Worm (Caenorhabditis elegans) whole organism, L1 larva: ENCODE results near the gene F56C9.6.

Experiments used
- C34B4.2 ChIP-seq: sonication (generic microtip); optimal IDR thresholded peaks from 2 replicates; lab custom pipeline; 2017; ENCODE audit warnings: mild to moderate bottlenecking, missing genetic modification characterization, missing compliant biosample characterization
- F16B12.6 ChIP-seq: fragments of 150-350 bp; optimal IDR thresholded peaks from 2 replicates; lab custom pipeline; 2014; ENCODE audit warnings: missing biosample characterization, missing genetic modification characterization
- Y116A8C.19 ChIP-seq: sonication (generic microtip); optimal IDR thresholded peaks from 2 replicates; lab custom pipeline; 2016; ENCODE audit warnings: missing compliant biosample characterization, missing genetic modification characterization, borderline replicate concordance
- aha-1 ChIP-seq: fragments of 150-350 bp; optimal IDR thresholded peaks from 2 replicates; lab custom pipeline; 2014; ENCODE audit warnings: missing biosample characterization, missing genetic modification characterization
- alr-1 ChIP-seq: fragments of 200-800 bp; sonication (Bioruptor generic); optimal IDR thresholded peaks from 2 replicates; lab custom pipeline; 2018; ENCODE audit warnings: borderline replicate concordance, mild to moderate bottlenecking, missing genetic modification characterization, missing compliant biosample characterization
- blmp-1 ChIP-seq: fragments of 150-350 bp; optimal IDR thresholded peaks from 2 replicates; lab custom pipeline; 2014; ENCODE audit warnings: missing biosample characterization, missing genetic modification characterization
- ceh-63 ChIP-seq: fragments of 200-800 bp; sonication (Bioruptor generic); optimal IDR thresholded peaks from 2 replicates; lab custom pipeline; 2018; ENCODE audit warnings: mild to moderate bottlenecking, missing genetic modification characterization, missing compliant biosample characterization
- ceh-88 ChIP-seq: fragments of 200-800 bp; sonication (Bioruptor generic); IDR thresholded peaks from 2 replicates; pipeline ENCODE4 v1.3.6; 2022; ENCODE audit warnings: missing genetic modification characterization, missing compliant biosample characterization
- ceh-90 ChIP-seq: sonication (generic microtip); optimal IDR thresholded peaks from 2 replicates; lab custom pipeline; 2016; ENCODE audit warnings: missing genetic modification characterization, missing compliant biosample characterization
- ces-1 ChIP-seq: fragments of 150-350 bp; optimal IDR thresholded peaks from 2 replicates; lab custom pipeline; 2014; ENCODE audit warnings: missing biosample characterization, missing genetic modification reagents, missing genetic modification characterization
- dpl-1 ChIP-seq, 3 experiments: fragments of 150-350 bp in 2 of 3; sonication (generic microtip) in 1 of 3; optimal IDR thresholded peaks; 2 replicates each; lab custom pipeline; 2014 to 2017; ENCODE audit warnings: missing biosample characterization in 3 of 3, missing genetic modification characterization in 3 of 3, missing genetic modification reagents in 3 of 3
- dsc-1 ChIP-seq: sonication (generic microtip); optimal IDR thresholded peaks from 2 replicates; lab custom pipeline; 2016; ENCODE audit warnings: mild to moderate bottlenecking, missing genetic modification characterization, missing compliant biosample characterization
- efl-1 ChIP-seq, 4 experiments: fragments of 150-350 bp; optimal IDR thresholded peaks in 3 of 4; peaks in 1 of 4; 1 replicate in 1 of 4; 2 replicates in 3 of 4; lab custom pipeline; 2014; ENCODE audit warnings: missing biosample characterization in 2 of 4, missing genetic modification characterization in 2 of 4, missing genetic modification reagents in 2 of 4
- egl-13 ChIP-seq: sonication (generic microtip); optimal IDR thresholded peaks from 2 replicates; lab custom pipeline; 2016; ENCODE audit warnings: missing genotype, missing genetic modification reagents, missing genetic modification characterization, missing compliant biosample characterization
- egl-27 ChIP-seq, 2 experiments: fragments of 150-350 bp in 1 of 2; sonication (generic microtip); optimal IDR thresholded peaks; 3 replicates each; lab custom pipeline; 2017 to 2018; ENCODE audit warnings: missing biosample characterization in 2 of 2, missing genetic modification characterization in 2 of 2, missing genetic modification reagents in 2 of 2
- elt-2 ChIP-seq: sonication (generic microtip); optimal IDR thresholded peaks from 2 replicates; lab custom pipeline; 2016; ENCODE audit warnings: missing genetic modification characterization, mild to moderate bottlenecking, inconsistent platforms, missing compliant biosample characterization, missing genetic modification reagents
- elt-3 ChIP-seq, 6 experiments: fragments of 150-350 bp in 1 of 6; sonication (generic microtip); optimal IDR thresholded peaks; 2 replicates each; lab custom pipeline; 2017 to 2018; ENCODE audit warnings: missing biosample characterization in 6 of 6, missing genetic modification characterization in 6 of 6, inconsistent platforms in 1 of 6
- ets-5 ChIP-seq: fragments of 200-800 bp; sonication (Bioruptor generic); IDR thresholded peaks from 2 replicates; pipeline ENCODE4 v1.3.6; 2022; ENCODE audit warnings: missing genetic modification characterization, missing compliant biosample characterization
- fkh-8 ChIP-seq: sonication (generic microtip); optimal IDR thresholded peaks from 2 replicates; lab custom pipeline; 2016; ENCODE audit warnings: mild to moderate bottlenecking, missing genetic modification characterization, missing compliant biosample characterization
- grh-1 ChIP-seq: fragments of 200-800 bp; sonication (Bioruptor generic); IDR thresholded peaks from 2 replicates; pipeline ENCODE4 v1.3.6; 2022; ENCODE audit warnings: missing genetic modification reagents, missing genetic modification characterization, missing compliant biosample characterization
- hlh-4 ChIP-seq: sonication (generic microtip); optimal IDR thresholded peaks from 2 replicates; lab custom pipeline; 2016; ENCODE audit warnings: mild to moderate bottlenecking, missing genetic modification characterization, missing compliant biosample characterization
- isw-1 ChIP-seq: fragments of 200-800 bp; sonication (Bioruptor generic); IDR thresholded peaks from 2 replicates; pipeline ENCODE4 v1.3.6; 2022; ENCODE audit warnings: missing genetic modification characterization, missing compliant biosample characterization
- lin-13 ChIP-seq: fragments of 150-350 bp; optimal IDR thresholded peaks from 2 replicates; lab custom pipeline; 2014; ENCODE audit warnings: missing biosample characterization, missing genetic modification reagents, missing genetic modification characterization
- lin-14 ChIP-seq: fragments of 200-800 bp; sonication (Bioruptor generic); optimal IDR thresholded peaks from 2 replicates; lab custom pipeline; 2018; ENCODE audit warnings: mild to moderate bottlenecking, missing genetic modification characterization, moderate library complexity, missing compliant biosample characterization
- lin-35 ChIP-seq, 2 experiments: fragments of 150-350 bp; optimal IDR thresholded peaks; 2 replicates each; lab custom pipeline; 2014; ENCODE audit warnings: missing biosample characterization in 2 of 2, missing genetic modification characterization in 2 of 2, missing genetic modification reagents in 2 of 2
- lsy-2 ChIP-seq, 2 experiments: fragments of 150-350 bp; optimal IDR thresholded peaks; 2 replicates each; lab custom pipeline; 2014; ENCODE audit warnings: missing biosample characterization in 2 of 2, missing genetic modification characterization in 2 of 2
- mdl-1 ChIP-seq, 2 experiments: fragments of 150-350 bp; optimal IDR thresholded peaks; 2 replicates each; lab custom pipeline; 2014 to 2017; ENCODE audit warnings: missing biosample characterization in 2 of 2, missing genetic modification characterization in 2 of 2, inconsistent platforms in 1 of 2
- mep-1 ChIP-seq: fragments of 150-350 bp; optimal IDR thresholded peaks from 2 replicates; lab custom pipeline; 2014; ENCODE audit warnings: missing biosample characterization, missing genetic modification characterization
- nhr-11 ChIP-seq: fragments of 150-350 bp; optimal IDR thresholded peaks from 2 replicates; lab custom pipeline; 2014; ENCODE audit warnings: missing biosample characterization, missing genetic modification characterization
- nhr-12 ChIP-seq: sonication (generic microtip); optimal IDR thresholded peaks from 2 replicates; lab custom pipeline; 2017; ENCODE audit warnings: missing biosample characterization, missing genetic modification characterization
- nhr-19 ChIP-seq: fragments of 200-800 bp; sonication (Bioruptor generic); conservative IDR thresholded peaks from 2 replicates; pipeline ENCODE4 v1.3.6; 2022; ENCODE audit warnings: missing genetic modification characterization, missing compliant biosample characterization
- nhr-20 ChIP-seq: sonication (generic microtip); optimal IDR thresholded peaks from 2 replicates; lab custom pipeline; 2016; ENCODE audit warnings: mild to moderate bottlenecking, missing genetic modification characterization, missing compliant biosample characterization
- nhr-237 ChIP-seq: fragments of 150-350 bp; optimal IDR thresholded peaks from 2 replicates; lab custom pipeline; 2014; ENCODE audit warnings: missing biosample characterization, missing genetic modification characterization
- nhr-47 ChIP-seq: sonication (generic microtip); optimal IDR thresholded peaks from 2 replicates; lab custom pipeline; 2016; ENCODE audit warnings: mild to moderate bottlenecking, missing genetic modification characterization, moderate library complexity, missing compliant biosample characterization
- nhr-71 ChIP-seq: sonication (generic microtip); optimal IDR thresholded peaks from 2 replicates; lab custom pipeline; 2016; ENCODE audit warnings: mild to moderate bottlenecking, missing genetic modification characterization, moderate library complexity, missing compliant biosample characterization
- nhr-85 ChIP-seq: sonication (generic microtip); peaks from one replicate; lab custom pipeline; 2016; ENCODE audit warnings: missing genetic modification characterization, inconsistent platforms, missing compliant biosample characterization
- pag-3 ChIP-seq: sonication (generic microtip); optimal IDR thresholded peaks from 2 replicates; lab custom pipeline; 2017; ENCODE audit warnings: missing genetic modification characterization, mild to moderate bottlenecking, missing compliant biosample characterization, antibody characterized with exemption, borderline replicate concordance; ENCODE audit not compliant: insufficient read depth
- pax-3 ChIP-seq: fragments of 200-800 bp; sonication (Bioruptor generic); optimal IDR thresholded peaks from 2 replicates; lab custom pipeline; 2018; ENCODE audit warnings: mild to moderate bottlenecking, missing genetic modification characterization, moderate library complexity, missing compliant biosample characterization
- pqm-1 ChIP-seq: sonication (generic microtip); optimal IDR thresholded peaks from 3 replicates; lab custom pipeline; 2017; ENCODE audit warnings: missing biosample characterization, missing genetic modification characterization
- rnt-1 ChIP-seq: sonication (generic microtip); optimal IDR thresholded peaks from 2 replicates; lab custom pipeline; 2016; ENCODE audit warnings: mild to moderate bottlenecking, missing genetic modification characterization, moderate library complexity, missing compliant biosample characterization
- skn-1 ChIP-seq: fragments of 150-350 bp; optimal IDR thresholded peaks from 2 replicates; lab custom pipeline; 2014; ENCODE audit warnings: missing biosample characterization, missing genetic modification characterization
- sox-4 ChIP-seq: sonication (generic microtip); optimal IDR thresholded peaks from 2 replicates; lab custom pipeline; 2016; ENCODE audit warnings: missing genetic modification characterization, missing compliant biosample characterization
- sptf-1 ChIP-seq: fragments of 150-350 bp; optimal IDR thresholded peaks from 2 replicates; lab custom pipeline; 2014; ENCODE audit warnings: missing biosample characterization, missing genetic modification characterization
- swsn-7 ChIP-seq: sonication (generic microtip); optimal IDR thresholded peaks from 2 replicates; lab custom pipeline; 2016; ENCODE audit warnings: missing genetic modification characterization, missing compliant biosample characterization
- unc-130 ChIP-seq: fragments of 150-350 bp; optimal IDR thresholded peaks from 2 replicates; lab custom pipeline; 2017; ENCODE audit warnings: missing biosample characterization, missing genetic modification characterization, inconsistent platforms
- unc-86 ChIP-seq: sonication (generic microtip); optimal IDR thresholded peaks from 2 replicates; lab custom pipeline; 2016; ENCODE audit warnings: missing genetic modification characterization, missing compliant biosample characterization
- xbp-1 ChIP-seq: sonication (generic microtip); optimal IDR thresholded peaks from 2 replicates; lab custom pipeline; 2016; ENCODE audit warnings: missing genetic modification characterization, missing compliant biosample characterization
- zip-4 ChIP-seq: fragments of 200-800 bp; sonication (Bioruptor generic); optimal IDR thresholded peaks from 2 replicates; lab custom pipeline; 2018; ENCODE audit warnings: mild to moderate bottlenecking, missing genetic modification characterization, moderate library complexity, missing compliant biosample characterization
- ztf-11 ChIP-seq, 2 experiments: sonication (generic microtip); optimal IDR thresholded peaks; 2 replicates each; lab custom pipeline; 2016 to 2017; ENCODE audit warnings: missing genetic modification characterization in 2 of 2, missing biosample characterization in 1 of 2, missing compliant biosample characterization in 1 of 2
- ztf-4 ChIP-seq: fragments of 150-350 bp; optimal IDR thresholded peaks from 2 replicates; lab custom pipeline; 2014; ENCODE audit warnings: missing biosample characterization, missing genetic modification characterization

Gene F56C9.6

ce11 chrIII:7278491-7278890, 32.1 kb downstream of the F56C9.6 start (continued):
- no peak for TF ChIP-seq ceh-90 (tag; lab: Kevin White, UChicago)
- no peak for TF ChIP-seq pqm-1 (tag; lab: Kevin White, UChicago)
- TF ChIP-seq nhr-85, result no peak
- TF ChIP-seq alr-1 (tag; lab: Kevin White, UChicago), result no peak

DNA sequence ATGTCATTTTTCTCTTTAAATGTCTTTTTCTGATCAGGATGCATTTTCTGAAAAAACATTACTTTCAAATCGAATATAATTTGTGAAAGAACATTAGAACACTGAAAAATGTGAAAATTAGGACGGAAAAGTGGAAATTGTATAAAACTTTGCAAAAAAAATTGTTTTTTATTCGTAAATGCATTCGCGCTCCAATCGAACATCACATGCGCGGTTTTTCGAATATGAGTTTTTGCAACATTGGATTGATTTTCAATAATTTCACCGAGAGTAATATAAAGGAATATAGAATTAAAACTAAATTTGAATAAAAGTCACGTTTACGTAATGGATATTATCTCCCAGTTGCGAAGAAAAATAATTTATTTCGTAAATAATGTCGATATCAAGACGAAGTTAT, 33.3 kb downstream of the F56C9.6 start, which contains the start of the genes spot-1 and B0361.11:
Gene spot-1, minus strand, starts transcription at position 47 of the 400 bp plus-strand sequence.
Gene B0361.11, plus strand, starts transcription at position 372 of the 400 bp plus-strand sequence.
- TF ChIP-seq ces-1 (GFP tag; lab: Kevin White, UChicago), result no peak
- no peak for TF ChIP-seq ceh-63 (GFP tag; lab: Kevin White, UChicago)
- TF ChIP-seq efl-1 (optimal IDR thresholded peaks at IDR 0.05; lab: Kevin White, UChicago), result peak; percentile 79 to 97
- TF ChIP-seq efl-1 (GFP tag; optimal IDR thresholded peaks at IDR 0.05 in 1 of 2; lab: Kevin White, UChicago), result peak; percentile 97 to 100
- no peak for TF ChIP-seq sptf-1 (tag; lab: Kevin White, UChicago)
- TF ChIP-seq lin-35 (GFP tag; optimal IDR thresholded peaks at IDR 0.05; lab: Kevin White, UChicago), result peak; percentile 96 to 99
- no peak for TF ChIP-seq fkh-8 (tag; lab: Kevin White, UChicago)
- peak; percentile 67 for TF ChIP-seq dsc-1 (tag; lab: Kevin White, UChicago)
- no peak for TF ChIP-seq pag-3 (tag; lab: Kevin White, UChicago)
- no peak for TF ChIP-seq ztf-4 (tag; lab: Kevin White, UChicago)
- TF ChIP-seq nhr-71 (tag; lab: Kevin White, UChicago), result peak; percentile 79
- peak; percentile 55 for TF ChIP-seq mep-1
- TF ChIP-seq swsn-7 (tag; lab: Kevin White, UChicago), result peak; percentile 57
- TF ChIP-seq rnt-1 (tag; lab: Kevin White, UChicago), result peak; percentile 76
- TF ChIP-seq pax-3 (tag; lab: Kevin White, UChicago), result no peak
- no peak for TF ChIP-seq ceh-88
- no peak for TF ChIP-seq ets-5 (GFP tag; lab: Robert Waterston, UW)
- TF ChIP-seq lin-13 (GFP tag; lab: Kevin White, UChicago), result peak; percentile 53
- peak; percentile 62 for TF ChIP-seq lin-14 (GFP tag; lab: Kevin White, UChicago)
- TF ChIP-seq F16B12.6, result peak; percentile 34
- peak; percentile 68 for TF ChIP-seq xbp-1
- TF ChIP-seq nhr-47, result peak; percentile 77
- TF ChIP-seq elt-2 (tag; lab: Kevin White, UChicago), result peak; percentile 19
- TF ChIP-seq nhr-11, result no peak
- no peak for TF ChIP-seq egl-27 (tag; optimal IDR thresholded peaks at IDR 0.05; lab: Kevin White, UChicago)
- no peak for TF ChIP-seq nhr-237
- TF ChIP-seq unc-86, result peak; percentile 31
- peak; percentile 58 for TF ChIP-seq isw-1 (GFP tag; lab: Robert Waterston, UW)
- TF ChIP-seq hlh-4, result no peak
- peak; percentile 43 for TF ChIP-seq grh-1 (GFP tag; lab: Robert Waterston, UW)
- TF ChIP-seq aha-1 (tag; lab: Kevin White, UChicago), result no peak
- TF ChIP-seq nhr-19 (GFP tag; lab: Robert Waterston, UW), result peak; percentile 68
- TF ChIP-seq unc-130 (tag; lab: Kevin White, UChicago), result peak; percentile 67
- TF ChIP-seq skn-1 (tag; lab: Kevin White, UChicago), result peak; percentile 25
- peak in 2 of 6 experiments; percentile 31 to 50 for TF ChIP-seq elt-3 (tag; optimal IDR thresholded peaks at IDR 0.05; lab: Kevin White, UChicago)
- no peak for TF ChIP-seq ztf-11 (tag; optimal IDR thresholded peaks at IDR 0.05; lab: Kevin White, UChicago)
- TF ChIP-seq sox-4 (tag; lab: Kevin White, UChicago), result peak; percentile 0
- TF ChIP-seq blmp-1 (tag; lab: Kevin White, UChicago), result peak; percentile 55
- peak; percentile 78 to 89 for TF ChIP-seq lsy-2 (tag; optimal IDR thresholded peaks at IDR 0.05; lab: Kevin White, UChicago)
- peak; percentile 70 for TF ChIP-seq nhr-20 (tag; lab: Kevin White, UChicago)
- TF ChIP-seq Y116A8C.19 (tag; lab: Kevin White, UChicago), result no peak
- TF ChIP-seq dpl-1 (GFP tag; optimal IDR thresholded peaks at IDR 0.05; lab: Kevin White, UChicago), result peak; percentile 93 to 97 (median 97)
- peak in 1 of 2 experiments; percentile 11 for TF ChIP-seq mdl-1 (tag; optimal IDR thresholded peaks at IDR 0.05; lab: Kevin White, UChicago)
- no peak for TF ChIP-seq zip-4
- TF ChIP-seq C34B4.2, result no peak
- TF ChIP-seq egl-13 (tag; lab: Kevin White, UChicago), result peak; percentile 22
- no peak for TF ChIP-seq nhr-12 (tag; lab: Kevin White, UChicago)
